Worm (Caenorhabditis elegans) whole organism, early embryonic: ENCODE measurements around the gene efn-4.

ENCODE experiments used
- B0310.2 ChIP-seq: sonication (generic microtip); optimal IDR thresholded peaks from 2 replicates; lab custom pipeline; 2016; ENCODE audit warnings: mild to moderate bottlenecking, missing genetic modification characterization, missing compliant biosample characterization
- aly-1 ChIP-seq: sonication (generic microtip); optimal IDR thresholded peaks from 2 replicates; lab custom pipeline; 2016; ENCODE audit warnings: missing genetic modification characterization, missing compliant biosample characterization
- ama-1 ChIP-seq: fragments of 150-350 bp; optimal IDR thresholded peaks from 2 replicates; lab custom pipeline; 2014
- flt-1 ChIP-seq: fragments of 200-800 bp; sonication (Bioruptor generic); IDR thresholded peaks from 2 replicates; pipeline ENCODE4 v1.3.6; 2022; ENCODE audit warnings: missing genetic modification characterization, missing compliant biosample characterization
- hmbx-1 ChIP-seq: sonication (generic microtip); optimal IDR thresholded peaks from 2 replicates; lab custom pipeline; 2016; ENCODE audit warnings: mild to moderate bottlenecking, missing genetic modification characterization, missing compliant biosample characterization
- scrt-1 ChIP-seq: fragments of 200-800 bp; sonication (Bioruptor generic); IDR thresholded peaks from 2 replicates; pipeline ENCODE4 v1.3.6; 2022; ENCODE audit warnings: missing genetic modification characterization, missing compliant biosample characterization
- sea-1 ChIP-seq: fragments of 200-800 bp; sonication (Bioruptor generic); conservative IDR thresholded peaks from 2 replicates; pipeline ENCODE4 v1.3.6; 2022; ENCODE audit warnings: missing genetic modification characterization, missing compliant biosample characterization
- tra-4 ChIP-seq: sonication (generic microtip); optimal IDR thresholded peaks from 2 replicates; lab custom pipeline; 2017; ENCODE audit warnings: missing genetic modification characterization, missing compliant biosample characterization

ce11 chrIV:604144-604543 is 45.1 kb downstream of the efn-4 start, which contains the start of gene col-102:
- no peak for TF ChIP-seq tra-4 (tag; lab: Kevin White, UChicago)
- no peak for TF ChIP-seq B0310.2 (tag; lab: Kevin White, UChicago)
- TF ChIP-seq ama-1 (lab: Kevin White, UChicago), result no peak
- no peak for TF ChIP-seq sea-1 (GFP tag; lab: Robert Waterston, UW)
- no peak for TF ChIP-seq aly-1 (tag; lab: Kevin White, UChicago)
- no peak for TF ChIP-seq flt-1 (GFP tag; lab: Robert Waterston, UW)
- no peak for TF ChIP-seq hmbx-1 (tag; lab: Kevin White, UChicago)
- TF ChIP-seq scrt-1, result no peak
